Fruit fly (Drosophila melanogaster): ENCODE results near the gene Ccn.

- TF ChIP-seq CTCF (optimal IDR thresholded peaks at IDR 0.05) (no peak), CG8478 (optimal IDR thresholded peaks at IDR 0.05) (no peak)
These were observed 18.5 kb upstream of the Ccn start, which contains the start of gene CG34251 for dm6 chr3L:17671322-17671721.

Measured in S2 (cell line).